Worm (Caenorhabditis elegans): ENCODE results near the gene R07E5.19.

ce11 chrIII:4450773-4451423 is 33.0 kb upstream of the R07E5.19 start:
- TF ChIP-seq nhr-28 (tag; optimal IDR thresholded peaks at IDR 0.05) (no peak), fkh-10 (GFP tag; optimal IDR thresholded peaks at IDR 0.05) (no peak), nhr-237 (tag; optimal IDR thresholded peaks at IDR 0.05) (no peak), mdl-1 (tag; optimal IDR thresholded peaks at IDR 0.05) (no peak), egl-13 (tag; optimal IDR thresholded peaks at IDR 0.05) (no peak)
